Worm (Caenorhabditis elegans) whole organism, late embryonic: Measurements from ENCODE around the gene clec-39.

ENCODE experiments used
- ceh-2 ChIP-seq: sonication (generic microtip); optimal IDR thresholded peaks from 2 replicates; lab custom pipeline; 2016; ENCODE audit warnings: missing genotype, missing genetic modification characterization, missing compliant biosample characterization
- pha-2 ChIP-seq: sonication (generic microtip); optimal IDR thresholded peaks from 2 replicates; lab custom pipeline; 2017; ENCODE audit warnings: mild to moderate bottlenecking, missing genetic modification characterization, missing compliant biosample characterization

ce11 chrV:16746231-16746990, 7.3 kb downstream of the clec-39 start, which contains the start of gene gyg-2:
- no peak for TF ChIP-seq pha-2 (tag; lab: Kevin White, UChicago)
- TF ChIP-seq ceh-2 (tag; lab: Kevin White, UChicago), result peak; percentile 33
